Worm (Caenorhabditis elegans) whole organism, L4 larva: ENCODE measurements around the gene W02A2.8.

Source experiments
- Y48G9A.11 ChIP-seq: fragments of 200-800 bp; sonication (Bioruptor generic); IDR thresholded peaks from 2 replicates; pipeline ENCODE4 v1.3.6; 2022; ENCODE audit warnings: missing genetic modification reagents, missing genetic modification characterization, missing compliant biosample characterization
- ceh-28 ChIP-seq: fragments of 150-350 bp; optimal IDR thresholded peaks from 2 replicates; lab custom pipeline; 2014; ENCODE audit warnings: missing biosample characterization, missing genetic modification reagents, missing genetic modification characterization
- dmd-8 ChIP-seq: fragments of 200-800 bp; sonication (Bioruptor generic); IDR thresholded peaks from 2 replicates; pipeline ENCODE4 v1.3.6; 2022; ENCODE audit warnings: missing genetic modification characterization, missing compliant biosample characterization
- egl-27 ChIP-seq: sonication (generic microtip); optimal IDR thresholded peaks from 3 replicates; lab custom pipeline; 2017; ENCODE audit warnings: missing biosample characterization, missing genetic modification reagents, missing genetic modification characterization
- hmg-1.1 ChIP-seq: fragments of 200-800 bp; sonication (Bioruptor generic); IDR thresholded peaks from 2 replicates; pipeline ENCODE4 v1.3.6; 2022; ENCODE audit warnings: missing genetic modification reagents, missing genetic modification characterization, missing compliant biosample characterization
- jun-1 ChIP-seq: fragments of 150-350 bp; optimal IDR thresholded peaks from 2 replicates; lab custom pipeline; 2014; ENCODE audit warnings: missing biosample characterization, missing genetic modification reagents, missing genetic modification characterization
- lin-15B ChIP-seq: fragments of 150-350 bp; sonication (generic microtip); optimal IDR thresholded peaks from 3 replicates; lab custom pipeline; 2014; ENCODE audit warnings: missing biosample characterization, missing genetic modification characterization
- lin-38 ChIP-seq: fragments of 200-800 bp; sonication (Bioruptor generic); IDR thresholded peaks from 2 replicates; pipeline ENCODE4 v1.3.6; 2022; ENCODE audit warnings: missing genetic modification reagents, missing genetic modification characterization, missing compliant biosample characterization
- lin-39 ChIP-seq: fragments of 150-350 bp; optimal IDR thresholded peaks from 2 replicates; lab custom pipeline; 2014; ENCODE audit warnings: missing biosample characterization, missing genetic modification reagents, missing genetic modification characterization
- nhr-237 ChIP-seq: sonication (generic microtip); optimal IDR thresholded peaks from 2 replicates; lab custom pipeline; 2017; ENCODE audit warnings: missing biosample characterization, missing genetic modification characterization
- nhr-42 ChIP-seq: fragments of 200-800 bp; sonication (Bioruptor generic); IDR thresholded peaks from 2 replicates; pipeline ENCODE4 v1.3.6; 2022; ENCODE audit warnings: missing genetic modification characterization, missing compliant biosample characterization
- nhr-77 ChIP-seq: fragments of 150-350 bp; optimal IDR thresholded peaks from 2 replicates; lab custom pipeline; 2014; ENCODE audit warnings: missing biosample characterization, missing genetic modification characterization
- snpc-4 ChIP-seq: fragments of 150-350 bp; optimal IDR thresholded peaks from 2 replicates; lab custom pipeline; 2014; ENCODE audit warnings: missing biosample characterization, missing genetic modification characterization
- ztf-11 ChIP-seq: fragments of 150-350 bp; optimal IDR thresholded peaks from 2 replicates; lab custom pipeline; 2014; ENCODE audit warnings: missing biosample characterization, missing genetic modification characterization

- TF ChIP-seq lin-39, result no peak
- TF ChIP-seq lin-38 (GFP tag; lab: Robert Waterston, UW), result peak; percentile 75
- peak; percentile 46 for TF ChIP-seq jun-1
- peak; percentile 56; the same call in 1 of the 2 replicates for TF ChIP-seq nhr-42 (GFP tag; lab: Robert Waterston, UW)
- peak; percentile 29 for TF ChIP-seq egl-27 (tag; lab: Kevin White, UChicago)
- TF ChIP-seq lin-15B (tag; lab: Kevin White, UChicago), result no peak
- peak; percentile 70 for TF ChIP-seq nhr-77 (tag; lab: Kevin White, UChicago)
- TF ChIP-seq Y48G9A.11 (GFP tag; lab: Robert Waterston, UW), result no peak
- no peak for TF ChIP-seq ceh-28 (tag; lab: Kevin White, UChicago)
- TF ChIP-seq hmg-1.1 (GFP tag; lab: Robert Waterston, UW), result peak; percentile 90
- no peak for TF ChIP-seq ztf-11
- no peak for TF ChIP-seq nhr-237 (tag; lab: Kevin White, UChicago)
- TF ChIP-seq dmd-8 (GFP tag; lab: Robert Waterston, UW), result 0 out of 2 replicates have a peak, but pooled peaks have one; percentile 50
- no peak for TF ChIP-seq snpc-4 (tag; lab: Kevin White, UChicago)
Measured at ce11 chrIV:13395255-13395654, 36.9 kb upstream of the W02A2.8 start.
